Worm (Caenorhabditis elegans): Measurements from ENCODE around the gene T05C12.9.

Gene T05C12.9

DNA sequence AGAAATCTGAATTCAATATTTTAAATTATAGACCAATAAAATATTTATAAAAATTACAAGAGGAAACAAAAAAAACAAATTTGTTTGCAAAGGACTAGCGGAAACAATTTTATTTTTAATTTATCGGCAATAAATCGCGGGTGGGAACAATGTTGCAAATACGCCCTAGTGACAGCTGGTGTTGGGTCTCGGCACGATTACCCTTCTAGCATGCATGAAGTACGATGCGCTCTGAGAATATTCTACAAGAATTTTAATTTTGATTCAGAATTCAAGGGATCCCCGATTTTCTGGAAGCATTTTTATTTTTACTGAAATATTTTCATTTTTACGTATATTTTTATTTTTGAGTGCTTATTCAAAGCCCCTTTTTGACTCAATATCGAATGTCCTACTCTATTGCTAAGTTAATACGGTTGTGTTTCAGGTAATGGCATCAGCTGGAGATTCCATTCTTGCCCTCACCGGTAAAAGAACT, 8.0 kb downstream of the T05C12.9 start, which contains the start of the genes mig-5 and cct-1 (continued):
- TF ChIP-seq daf-12 (tag; optimal IDR thresholded peaks at IDR 0.05) (no peak), pqm-1 (tag; optimal IDR thresholded peaks at IDR 0.05) (peak; percentile 62), set-16 (GFP tag; IDR thresholded peaks at IDR 0.05) (no peak), madf-5 (GFP tag; IDR thresholded peaks at IDR 0.05) (no peak), nhr-11 (tag; optimal IDR thresholded peaks at IDR 0.05) (peak; percentile 95), daf-16 (GFP tag; optimal IDR thresholded peaks at IDR 0.05) (peak; percentile 61 to 87), daf-16 (tag; optimal IDR thresholded peaks at IDR 0.05) (peak; percentile 84), egl-27 (tag; optimal IDR thresholded peaks at IDR 0.05) (no peak), nhr-10 (tag; optimal IDR thresholded peaks at IDR 0.05) (peak; percentile 88), snpc-4 (tag; optimal IDR thresholded peaks at IDR 0.05) (no peak), lir-3 (tag; optimal IDR thresholded peaks at IDR 0.05) (peak; percentile 41), nhr-42 (GFP tag; IDR thresholded peaks at IDR 0.05) (peak; percentile 78; the same call in 1 of the 2 replicates), zfp-2 (tag; optimal IDR thresholded peaks at IDR 0.05) (peak; percentile 78), zip-2 (tag; optimal IDR thresholded peaks at IDR 0.05) (peak; percentile 81), dve-1 (tag; optimal IDR thresholded peaks at IDR 0.05; ENCODE audit: insufficient read depth) (peak; percentile 98), gei-8 (GFP tag; optimal IDR thresholded peaks at IDR 0.05) (no peak), hlh-11 (tag; optimal IDR thresholded peaks at IDR 0.05) (peak; percentile 94), dmd-6 (GFP tag; IDR thresholded peaks at IDR 0.05) (peak; percentile 89), nhr-25 (tag; optimal IDR thresholded peaks at IDR 0.05; ENCODE audit: borderline replicate concordance, insufficient read depth) (peak; percentile 93), unc-39 (tag; optimal IDR thresholded peaks at IDR 0.05) (no peak), ztf-11 (tag; optimal IDR thresholded peaks at IDR 0.05) (no peak), nhr-6 (tag; optimal IDR thresholded peaks at IDR 0.05) (peak; percentile 98), nhr-48 (tag; optimal IDR thresholded peaks at IDR 0.05) (peak; percentile 87), attf-4 (tag; optimal IDR thresholded peaks at IDR 0.05) (no peak), tra-1 (GFP tag; IDR thresholded peaks at IDR 0.05) (peak; percentile 91), unc-130 (GFP tag; optimal IDR thresholded peaks at IDR 0.05) (peak; percentile 65), ama-1 (optimal IDR thresholded peaks at IDR 0.05) (no peak), lin-13 (GFP tag; optimal IDR thresholded peaks at IDR 0.05) (peak; percentile 87), ZK337.2 (GFP tag; IDR thresholded peaks at IDR 0.05) (no peak), ztf-7 (tag; optimal IDR thresholded peaks at IDR 0.05) (peak; percentile 87), nhr-102 (tag; optimal IDR thresholded peaks at IDR 0.05) (peak; percentile 96), mep-1 (tag; optimal IDR thresholded peaks at IDR 0.05) (peak; percentile 99), zip-11 (GFP tag; IDR thresholded peaks at IDR 0.05) (no peak), lim-7 (GFP tag; IDR thresholded peaks at IDR 0.05) (no peak), lin-29 (GFP tag; IDR thresholded peaks at IDR 0.05) (peak; percentile 73), aly-2 (tag; optimal IDR thresholded peaks at IDR 0.05) (no peak), nhr-28 (tag; optimal IDR thresholded peaks at IDR 0.05) (peak; percentile 91), F37D6.2 (tag; optimal IDR thresholded peaks at IDR 0.05) (peak; percentile 88), F10B5.3 (tag; optimal IDR thresholded peaks at IDR 0.05) (peak; percentile 85), saeg-2 (GFP tag; IDR thresholded peaks at IDR 0.05) (peak; percentile 76; the same call in 1 of the 2 replicates), fkh-10 (GFP tag; optimal IDR thresholded peaks at IDR 0.05) (peak; percentile 97), vab-7 (GFP tag; IDR thresholded peaks at IDR 0.05) (0 out of 2 replicates have a peak, but pooled peaks have one; percentile 29), pha-4 (GFP tag; IDR thresholded peaks at IDR 0.05) (peak; percentile 87), pha-4 (tag; optimal IDR thresholded peaks at IDR 0.05) (peak; percentile 88), hif-1 (tag; optimal IDR thresholded peaks at IDR 0.05) (peak in 1 of 2 experiments; percentile 67), Y48G9A.11 (GFP tag; IDR thresholded peaks at IDR 0.05) (peak; percentile 58), skn-1 (tag; optimal IDR thresholded peaks at IDR 0.05) (no peak), daf-19 (GFP tag; conservative IDR thresholded peaks at IDR 0.05) (no peak), mdl-1 (tag; optimal IDR thresholded peaks at IDR 0.05) (peak; percentile 51 to 75), mdt-29 (GFP tag; IDR thresholded peaks at IDR 0.05) (peak; percentile 77), nhr-77 (tag; optimal IDR thresholded peaks at IDR 0.05) (peak; percentile 98), daf-8 (GFP tag; IDR thresholded peaks at IDR 0.05) (no peak), nhr-41 (GFP tag; IDR thresholded peaks at IDR 0.05) (no peak)
